Worm (Caenorhabditis elegans): ENCODE results near the gene csq-1.

- TF ChIP-seq him-1 (tag; optimal IDR thresholded peaks at IDR 0.05): no peak
- no peak for TF ChIP-seq W03F9.2 (tag; optimal IDR thresholded peaks at IDR 0.05)
- no peak for TF ChIP-seq dao-5 (tag; optimal IDR thresholded peaks at IDR 0.05)
Measured at ce11 chrX:14636157-14636556, 48.5 kb upstream of the csq-1 start, which contains the start of gene F54E4.3.

Measured in whole organism, L4/young adult.